Worm (Caenorhabditis elegans): ENCODE measurements around the gene magi-1.

DNA sequence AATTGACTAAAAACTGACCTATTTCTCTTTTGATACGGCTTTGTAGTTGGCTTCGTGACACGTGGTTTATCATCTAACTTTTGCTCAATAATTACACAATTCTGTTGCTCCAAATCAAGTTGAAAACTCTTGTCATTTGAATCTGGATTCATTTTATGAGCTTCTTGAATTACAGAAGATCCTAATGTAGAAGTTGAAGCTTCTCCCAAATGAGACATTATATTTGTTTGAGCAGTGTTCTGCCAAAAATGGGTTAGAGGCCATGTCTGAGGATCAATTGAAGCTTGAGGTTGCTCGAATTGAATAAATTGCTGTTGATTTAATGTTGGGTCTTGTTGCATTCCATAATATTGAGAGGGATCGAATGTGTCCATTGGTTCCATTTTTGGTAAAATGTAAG lies 17.3 kb upstream of the magi-1 start:
- TF ChIP-seq elt-1 (tag; optimal IDR thresholded peaks at IDR 0.05; ENCODE audit: borderline replicate concordance, insufficient read depth) (no peak), ztf-11 (tag; optimal IDR thresholded peaks at IDR 0.05) (no peak), ham-2 (GFP tag; optimal IDR thresholded peaks at IDR 0.05) (no peak), nhr-28 (tag; optimal IDR thresholded peaks at IDR 0.05) (no peak), nhr-237 (tag; optimal IDR thresholded peaks at IDR 0.05) (no peak), pha-4 (tag; optimal IDR thresholded peaks at IDR 0.05) (no peak)

All from whole organism, mixed stage, embryonic.